Fruit fly (Drosophila melanogaster): ENCODE data around the gene CG31495.

CG31495 gene

DNA sequence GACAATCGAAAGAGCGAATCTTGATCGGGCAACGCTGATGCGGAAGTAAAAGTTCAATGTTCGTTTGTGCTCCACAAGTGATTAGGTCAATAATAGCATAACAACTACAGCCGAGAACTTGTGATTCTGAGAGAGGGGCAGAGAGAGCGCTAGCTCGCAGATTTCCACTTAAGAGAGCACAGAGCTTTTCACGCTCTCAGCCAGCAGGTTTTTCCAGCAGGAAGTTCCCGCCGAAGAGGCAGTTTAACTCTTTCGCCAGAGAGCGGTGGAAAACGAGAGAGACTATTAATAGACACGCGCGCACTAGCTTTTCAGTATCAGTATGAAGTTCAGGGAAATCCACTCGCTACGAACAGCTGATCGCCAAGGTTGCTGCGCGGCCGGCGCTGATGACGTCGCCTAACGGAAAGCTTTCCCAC, 24.7 kb downstream of the CG31495 start:
- no peak for TF ChIP-seq ey (GFP tag; optimal IDR thresholded peaks at IDR 0.05)
- TF ChIP-seq rgr (GFP tag; optimal IDR thresholded peaks at IDR 0.05), result no peak
- TF ChIP-seq woc (GFP tag; optimal IDR thresholded peaks at IDR 0.05), result no peak
- no peak for TF ChIP-seq foxo (GFP tag; optimal IDR thresholded peaks at IDR 0.05)
- TF ChIP-seq N (GFP tag; optimal IDR thresholded peaks at IDR 0.05), result no peak
- TF ChIP-seq Vsx2 (GFP tag; optimal IDR thresholded peaks at IDR 0.05; ENCODE audit: partially characterized antibody), result no peak
- TF ChIP-seq Jra (GFP tag; optimal IDR thresholded peaks at IDR 0.05), result no peak
- no peak for TF ChIP-seq Dfd (GFP tag; optimal IDR thresholded peaks at IDR 0.05)

DNA sequence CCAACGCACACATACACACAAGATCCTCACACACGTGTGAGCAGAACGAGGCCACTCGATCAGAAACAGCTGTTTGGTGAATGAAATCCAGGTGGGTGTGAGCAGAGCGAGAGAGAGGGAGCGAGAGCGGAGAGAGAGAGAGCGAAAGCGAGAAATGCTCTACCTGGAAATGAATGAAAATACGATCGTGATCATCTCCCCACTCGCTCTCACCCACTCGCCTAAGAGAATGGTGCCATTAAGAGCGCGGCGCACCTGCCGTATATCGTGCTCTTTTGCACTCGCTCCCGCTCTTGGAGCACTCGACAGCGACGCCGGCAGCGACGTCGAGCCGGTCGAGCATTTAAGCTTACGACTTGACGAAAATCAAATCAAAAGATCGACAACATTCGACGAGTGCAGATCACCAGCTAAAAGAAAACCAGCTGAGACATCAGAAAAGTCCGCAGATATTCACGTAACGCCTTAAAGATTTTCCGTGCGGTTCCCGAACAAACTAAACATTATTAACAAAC, 26.9 kb downstream of the CG31495 start, which contains the start of the genes tal-1A, tal-2A, tal-3A and tal-AA:
tal-1A (plus strand) TSS at position 374 of the 515 bp plus-strand sequence.
tal-2A (plus strand) TSS at position 374 of the 515 bp plus-strand sequence.
tal-3A (plus strand) TSS at position 374 of the 515 bp plus-strand sequence.
tal-AA (plus strand) TSS at position 374 of the 515 bp plus-strand sequence.
- TF ChIP-seq CG9705 (GFP tag; optimal IDR thresholded peaks at IDR 0.05) (no peak), psq (GFP tag; optimal IDR thresholded peaks at IDR 0.05) (peak; percentile 8), h (GFP tag; optimal IDR thresholded peaks at IDR 0.05) (peak; percentile 70), dl (GFP tag; optimal IDR thresholded peaks at IDR 0.05; ENCODE audit: insufficient read depth in 1 of 2, partially characterized antibody in 2 of 2) (peak; percentile 92 to 96), dsf (GFP tag; optimal IDR thresholded peaks at IDR 0.05; ENCODE audit: borderline replicate concordance) (no peak), Rel (GFP tag; optimal IDR thresholded peaks at IDR 0.05) (peak; percentile 2), Rel (tag; optimal IDR thresholded peaks at IDR 0.05) (peak; percentile 25), Jra (GFP tag; optimal IDR thresholded peaks at IDR 0.05) (peak; percentile 55), br (GFP tag; optimal IDR thresholded peaks at IDR 0.05) (peak; percentile 8), foxo (GFP tag; optimal IDR thresholded peaks at IDR 0.05) (peak; percentile 26 to 37), brk (GFP tag; optimal IDR thresholded peaks at IDR 0.05) (peak; percentile 54), rgr (GFP tag; optimal IDR thresholded peaks at IDR 0.05) (peak; percentile 47), Hnf4 (GFP tag; optimal IDR thresholded peaks at IDR 0.05) (peak; percentile 35), Myc (optimal IDR thresholded peaks at IDR 0.05) (no peak), Sp1 (GFP tag; optimal IDR thresholded peaks at IDR 0.05) (peak; percentile 27), sage (GFP tag; optimal IDR thresholded peaks at IDR 0.05) (peak; percentile 66), OdsH (GFP tag; optimal IDR thresholded peaks at IDR 0.05) (peak; percentile 48), Hr83 (GFP tag; optimal IDR thresholded peaks at IDR 0.05; ENCODE audit: poor library complexity, severe bottlenecking) (no peak), Vsx2 (GFP tag; optimal IDR thresholded peaks at IDR 0.05; ENCODE audit: partially characterized antibody) (peak; percentile 92), fru (GFP tag; optimal IDR thresholded peaks at IDR 0.05) (peak; percentile 56), CrebA (GFP tag; optimal IDR thresholded peaks at IDR 0.05; ENCODE audit: borderline replicate concordance) (peak; percentile 65), Dfd (GFP tag; optimal IDR thresholded peaks at IDR 0.05) (no peak), Dif (GFP tag; optimal IDR thresholded peaks at IDR 0.05; ENCODE audit: partially characterized antibody) (peak; percentile 99)

- TF ChIP-seq N (GFP tag; optimal IDR thresholded peaks at IDR 0.05), result no peak
- no peak for TF ChIP-seq sv (GFP tag; optimal IDR thresholded peaks at IDR 0.05)
- TF ChIP-seq OdsH (GFP tag; optimal IDR thresholded peaks at IDR 0.05), result no peak
- no peak for TF ChIP-seq dl (GFP tag; optimal IDR thresholded peaks at IDR 0.05; ENCODE audit: insufficient read depth in 1 of 2, partially characterized antibody in 2 of 2)
- TF ChIP-seq Myc (optimal IDR thresholded peaks at IDR 0.05), result no peak
- TF ChIP-seq Vsx2 (GFP tag; optimal IDR thresholded peaks at IDR 0.05; ENCODE audit: partially characterized antibody), result no peak
- TF ChIP-seq dsf (GFP tag; optimal IDR thresholded peaks at IDR 0.05; ENCODE audit: borderline replicate concordance), result no peak
- no peak for TF ChIP-seq lola (GFP tag; optimal IDR thresholded peaks at IDR 0.05)
- no peak for TF ChIP-seq Hr83 (GFP tag; optimal IDR thresholded peaks at IDR 0.05; ENCODE audit: poor library complexity, severe bottlenecking)
- no peak for TF ChIP-seq GATAd (GFP tag; optimal IDR thresholded peaks at IDR 0.05)
Observed at dm6 chr3R:13811737-13812136, 28.0 kb downstream of the CG31495 start.

dm6 chr3R:13810308-13810707, 29.4 kb downstream of the CG31495 start:
- TF ChIP-seq Rel (GFP tag; optimal IDR thresholded peaks at IDR 0.05) (no peak), Rel (tag; optimal IDR thresholded peaks at IDR 0.05) (no peak), Myc (optimal IDR thresholded peaks at IDR 0.05) (no peak), usp (GFP tag; optimal IDR thresholded peaks at IDR 0.05) (no peak), pan (optimal IDR thresholded peaks at IDR 0.05) (no peak)

- TF ChIP-seq Jra (GFP tag; optimal IDR thresholded peaks at IDR 0.05), result no peak
- TF ChIP-seq GATAd (GFP tag; optimal IDR thresholded peaks at IDR 0.05), result no peak
- TF ChIP-seq Myc (optimal IDR thresholded peaks at IDR 0.05), result no peak
- TF ChIP-seq h (GFP tag; optimal IDR thresholded peaks at IDR 0.05), result no peak
- no peak for TF ChIP-seq Abd-B (GFP tag; optimal IDR thresholded peaks at IDR 0.05)
- no peak for TF ChIP-seq foxo (GFP tag; optimal IDR thresholded peaks at IDR 0.05)
- no peak for TF ChIP-seq Hr83 (GFP tag; optimal IDR thresholded peaks at IDR 0.05; ENCODE audit: poor library complexity, severe bottlenecking)
- TF ChIP-seq tai (GFP tag; optimal IDR thresholded peaks at IDR 0.05), result no peak
- no peak for TF ChIP-seq Mio (GFP tag; optimal IDR thresholded peaks at IDR 0.05)
- TF ChIP-seq Rel (GFP tag; optimal IDR thresholded peaks at IDR 0.05), result no peak
- TF ChIP-seq Rel (tag; optimal IDR thresholded peaks at IDR 0.05), result no peak
- no peak for TF ChIP-seq woc (GFP tag; optimal IDR thresholded peaks at IDR 0.05)
- no peak for TF ChIP-seq jim (GFP tag; optimal IDR thresholded peaks at IDR 0.05)
- no peak for TF ChIP-seq brk (GFP tag; optimal IDR thresholded peaks at IDR 0.05)
- TF ChIP-seq HLH106 (tag; optimal IDR thresholded peaks at IDR 0.05), result no peak
- no peak for TF ChIP-seq CrebA (GFP tag; optimal IDR thresholded peaks at IDR 0.05; ENCODE audit: borderline replicate concordance)
Observed at dm6 chr3R:13809261-13809660, 30.5 kb downstream of the CG31495 start.

Measured in whole organism, wandering third instar larva.